Fruit fly (Drosophila melanogaster): ENCODE data around the gene spi.

The spi gene

DNA sequence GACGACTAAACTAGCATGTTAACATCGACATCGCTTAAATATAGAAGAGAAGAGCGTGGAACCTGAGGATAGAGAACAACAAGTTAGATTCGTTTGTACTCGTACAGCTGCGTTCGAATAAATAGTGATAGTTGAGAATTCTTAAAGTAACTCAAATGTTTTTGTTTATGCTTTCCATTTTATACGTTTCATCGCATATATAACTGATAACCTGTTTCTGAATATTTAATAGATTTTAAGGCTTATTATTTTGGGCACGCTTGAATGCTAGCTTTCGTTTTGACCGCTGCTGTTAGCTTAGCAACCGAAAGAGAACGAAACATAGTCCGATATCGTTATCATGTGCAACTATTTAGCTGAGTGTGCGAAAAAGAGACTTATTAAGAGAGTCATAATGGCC, 48.8 kb downstream of the spi start (continued):
- TF ChIP-seq dm (GFP tag; optimal IDR thresholded peaks at IDR 0.05) (peak; percentile 85), Ets97D (GFP tag; optimal IDR thresholded peaks at IDR 0.05) (peak; percentile 84), CG12744 (GFP tag; optimal IDR thresholded peaks at IDR 0.05) (peak; percentile 96), CG6854 (GFP tag; optimal IDR thresholded peaks at IDR 0.05) (peak; percentile 96), bbx (GFP tag; IDR thresholded peaks at IDR 0.05; ENCODE audit: partially characterized antibody) (no peak), dmrt11E (tag; optimal IDR thresholded peaks at IDR 0.05) (peak; percentile 64), oc (tag; optimal IDR thresholded peaks at IDR 0.05) (peak; percentile 83), hth (optimal IDR thresholded peaks at IDR 0.05) (no peak), Camta (GFP tag; optimal IDR thresholded peaks at IDR 0.05) (peak; percentile 92), gsb-n (tag; optimal IDR thresholded peaks at IDR 0.05) (peak; percentile 71), br (optimal IDR thresholded peaks at IDR 0.05) (no peak), seq (GFP tag; IDR thresholded peaks at IDR 0.05) (peak; percentile 97), CG2712 (tag; optimal IDR thresholded peaks at IDR 0.05) (peak; percentile 91), tio (GFP tag; optimal IDR thresholded peaks at IDR 0.05) (no peak), pum (GFP tag; optimal IDR thresholded peaks at IDR 0.05) (peak; percentile 72), Scr (GFP tag; IDR thresholded peaks at IDR 0.05; ENCODE audit: partially characterized antibody) (no peak), gt (GFP tag; IDR thresholded peaks at IDR 0.05) (peak; percentile 65), ranshi (GFP tag; IDR thresholded peaks at IDR 0.05) (peak; percentile 96), p53 (GFP tag; optimal IDR thresholded peaks at IDR 0.05) (peak; percentile 29), CG6175 (GFP tag; IDR thresholded peaks at IDR 0.05) (peak; percentile 94), CG18011 (GFP tag; optimal IDR thresholded peaks at IDR 0.05) (peak; percentile 87), stwl (tag; optimal IDR thresholded peaks at IDR 0.05) (no peak), Dip3 (GFP tag; optimal IDR thresholded peaks at IDR 0.05) (peak; percentile 98), CG1832 (GFP tag; optimal IDR thresholded peaks at IDR 0.05) (no peak), dan (GFP tag; IDR thresholded peaks at IDR 0.05) (no peak), pzg (GFP tag; optimal IDR thresholded peaks at IDR 0.05) (peak; percentile 33), fd96Cb (tag; optimal IDR thresholded peaks at IDR 0.05) (peak; percentile 80), corto (GFP tag; optimal IDR thresholded peaks at IDR 0.05) (peak; percentile 84), lmd (GFP tag; IDR thresholded peaks at IDR 0.05) (peak; percentile 96), gfzf (GFP tag; optimal IDR thresholded peaks at IDR 0.05) (no peak), fd64A (GFP tag; optimal IDR thresholded peaks at IDR 0.05) (peak; percentile 53), CG9215 (GFP tag; IDR thresholded peaks at IDR 0.05) (peak; percentile 95), CG10209 (GFP tag; optimal IDR thresholded peaks at IDR 0.05) (peak; percentile 95), da (GFP tag; optimal IDR thresholded peaks at IDR 0.05) (peak; percentile 78), CG2116 (GFP tag; optimal IDR thresholded peaks at IDR 0.05) (peak; percentile 70), CG14710 (tag; optimal IDR thresholded peaks at IDR 0.05) (peak; percentile 57), CG17359 (tag; optimal IDR thresholded peaks at IDR 0.05) (peak; percentile 93), Sin3A (optimal IDR thresholded peaks at IDR 0.05) (no peak), CG8944 (GFP tag; optimal IDR thresholded peaks at IDR 0.05) (peak; percentile 87), sr (GFP tag; IDR thresholded peaks at IDR 0.05) (peak; percentile 65; the same call in 1 of the 3 replicates), tx (GFP tag; optimal IDR thresholded peaks at IDR 0.05) (peak; percentile 93), CG17186 (GFP tag; optimal IDR thresholded peaks at IDR 0.05) (no peak), Sry-δ (GFP tag; optimal IDR thresholded peaks at IDR 0.05) (peak; percentile 62), gem (tag; optimal IDR thresholded peaks at IDR 0.05) (peak; percentile 97), tgo (GFP tag; IDR thresholded peaks at IDR 0.05) (peak; percentile 97), D19B (GFP tag; optimal IDR thresholded peaks at IDR 0.05) (peak; percentile 93), CG7357 (GFP tag; IDR thresholded peaks at IDR 0.05) (peak; percentile 88), wdn (GFP tag; IDR thresholded peaks at IDR 0.05) (peak; percentile 96), CG11085 (GFP tag; IDR thresholded peaks at IDR 0.05) (peak; percentile 92), CG15696 (tag; optimal IDR thresholded peaks at IDR 0.05) (peak; percentile 77), Doc2 (GFP tag; IDR thresholded peaks at IDR 0.05) (peak; percentile 72), CG4854 (GFP tag; optimal IDR thresholded peaks at IDR 0.05) (peak; percentile 94)
